Fruit fly (Drosophila melanogaster) whole organism, prepupa: ENCODE results near the gene CG11811.
A peak's percentile ranks its signal among the peaks of the same experiment; 100 is the strongest.

ENCODE experiments used
- CG10631 ChIP-seq: fragments of 200-800 bp; sonication (Bioruptor generic); optimal IDR thresholded peaks from 2 replicates; lab custom pipeline; 2016; ENCODE audit warnings: missing biosample characterization, missing genetic modification characterization
- CG10669 ChIP-seq: fragments of 200-800 bp; sonication (Bioruptor generic); optimal IDR thresholded peaks from 3 replicates; lab custom pipeline; 2018; ENCODE audit warnings: missing biosample characterization, mild to moderate bottlenecking, missing genetic modification characterization, moderate library complexity
- CG11294 ChIP-seq: fragments of 200-800 bp; sonication (Bioruptor generic); IDR thresholded peaks from 2 replicates; pipeline ENCODE4 v1.3.6; 2022; ENCODE audit warnings: missing biosample characterization, missing genetic modification characterization
- CG11762 ChIP-seq: fragments of 200-800 bp; sonication (Bioruptor generic); optimal IDR thresholded peaks from 3 replicates; lab custom pipeline; 2016; ENCODE audit warnings: missing biosample characterization, missing genetic modification characterization; ENCODE audit not compliant: insufficient read depth
- CG11902 ChIP-seq: fragments of 200-800 bp; sonication (Bioruptor generic); optimal IDR thresholded peaks from 3 replicates; lab custom pipeline; 2016; ENCODE audit warnings: missing biosample characterization, missing genetic modification characterization
- CG15336 ChIP-seq: fragments of 200-800 bp; sonication (Bioruptor generic); IDR thresholded peaks from 2 replicates; pipeline ENCODE4 v1.3.6; 2022; ENCODE audit warnings: missing biosample characterization, missing genetic modification characterization
- CG1621 ChIP-seq: fragments of 200-800 bp; sonication (Bioruptor generic); optimal IDR thresholded peaks from 3 replicates; lab custom pipeline; 2018; ENCODE audit warnings: missing biosample characterization, mild to moderate bottlenecking, missing genetic modification characterization
- CG16779 ChIP-seq: fragments of 200-800 bp; sonication (Bioruptor generic); optimal IDR thresholded peaks from 3 replicates; lab custom pipeline; 2017; ENCODE audit warnings: missing biosample characterization, mild to moderate bottlenecking, missing genetic modification characterization
- CG3032 ChIP-seq: fragments of 200-800 bp; optimal IDR thresholded peaks from 2 replicates; lab custom pipeline; 2019; ENCODE audit warnings: missing biosample characterization, mild to moderate bottlenecking, missing genetic modification characterization, moderate library complexity
- CG32006 ChIP-seq: fragments of 200-800 bp; sonication (Bioruptor generic); optimal IDR thresholded peaks from 3 replicates; lab custom pipeline; 2017; ENCODE audit warnings: missing biosample characterization, mild to moderate bottlenecking, missing genetic modification characterization
- CG3919 ChIP-seq: fragments of 200-800 bp; sonication (Bioruptor generic); optimal IDR thresholded peaks from 3 replicates; lab custom pipeline; 2016; ENCODE audit warnings: missing biosample characterization, missing genetic modification characterization
- CG4318 ChIP-seq: fragments of 200-800 bp; sonication (Bioruptor generic); optimal IDR thresholded peaks from 3 replicates; lab custom pipeline; 2017; ENCODE audit warnings: missing biosample characterization, mild to moderate bottlenecking, missing genetic modification characterization
- CG6163 ChIP-seq: fragments of 200-800 bp; sonication (Bioruptor generic); IDR thresholded peaks from 3 replicates; pipeline ENCODE4 v1.3.6; 2022; ENCODE audit warnings: missing biosample characterization, missing genetic modification characterization
- CG6808 ChIP-seq: fragments of 200-800 bp; sonication (Bioruptor generic); optimal IDR thresholded peaks from 3 replicates; lab custom pipeline; 2017; ENCODE audit warnings: missing biosample characterization, missing genetic modification characterization, mild to moderate bottlenecking, moderate library complexity, missing genetic modification reagents
- CG7368 ChIP-seq: fragments of 200-800 bp; sonication (Bioruptor generic); optimal IDR thresholded peaks from 3 replicates; lab custom pipeline; 2016; ENCODE audit warnings: missing biosample characterization, missing genetic modification characterization
- CG8119 ChIP-seq: fragments of 200-800 bp; sonication (Bioruptor generic); IDR thresholded peaks from 3 replicates; pipeline ENCODE4 v1.3.6; 2022; ENCODE audit warnings: missing biosample characterization, missing genetic modification characterization
- CG8319 ChIP-seq: fragments of 200-800 bp; sonication (Bioruptor generic); optimal IDR thresholded peaks from 3 replicates; lab custom pipeline; 2016; ENCODE audit warnings: missing biosample characterization, missing genetic modification characterization
- CG8632 ChIP-seq: fragments of 200-800 bp; sonication (Bioruptor generic); optimal IDR thresholded peaks from 3 replicates; lab custom pipeline; 2016; ENCODE audit warnings: missing biosample characterization, missing genetic modification characterization
- CG9139 ChIP-seq: fragments of 200-800 bp; sonication (Bioruptor generic); optimal IDR thresholded peaks from 3 replicates; lab custom pipeline; 2017; ENCODE audit warnings: missing biosample characterization, mild to moderate bottlenecking, missing genetic modification characterization
- Eip75B ChIP-seq: fragments of 200-800 bp; sonication (Bioruptor generic); optimal IDR thresholded peaks from 3 replicates; lab custom pipeline; 2016; ENCODE audit warnings: missing biosample characterization, missing genetic modification characterization
- Eip78C ChIP-seq: fragments of 200-800 bp; sonication (Bioruptor generic); peaks from one replicate; lab custom pipeline; 2016; ENCODE audit warnings: missing biosample characterization, missing genetic modification characterization
- Eip93F ChIP-seq: fragments of 200-800 bp; sonication (Bioruptor generic); optimal IDR thresholded peaks from 2 replicates; lab custom pipeline; 2016; ENCODE audit warnings: missing biosample characterization, mild to moderate bottlenecking, missing genetic modification characterization
- Ets21C ChIP-seq: fragments of 200-800 bp; sonication (Bioruptor generic); optimal IDR thresholded peaks from 3 replicates; lab custom pipeline; 2016; ENCODE audit warnings: missing biosample characterization, missing genetic modification characterization
- Ets96B ChIP-seq: fragments of 200-800 bp; optimal IDR thresholded peaks from 2 replicates; lab custom pipeline; 2019; ENCODE audit warnings: missing biosample characterization, mild to moderate bottlenecking, missing genetic modification characterization, moderate library complexity
- Gug ChIP-seq: fragments of 200-800 bp; sonication (Bioruptor generic); IDR thresholded peaks from 2 replicates; pipeline ENCODE4 v1.3.6; 2022; ENCODE audit warnings: missing biosample characterization, missing genetic modification characterization
- Hr38 ChIP-seq: sonication (Bioruptor generic); optimal IDR thresholded peaks from 2 replicates; lab custom pipeline; 2016; ENCODE audit warnings: missing biosample characterization, missing genetic modification characterization
- Hr4 ChIP-seq: fragments of 200-800 bp; sonication (Bioruptor generic); optimal IDR thresholded peaks from 3 replicates; lab custom pipeline; 2016; ENCODE audit warnings: missing biosample characterization, missing genetic modification characterization
- Lpt ChIP-seq: fragments of 200-800 bp; sonication (Bioruptor generic); optimal IDR thresholded peaks from 3 replicates; lab custom pipeline; 2016; ENCODE audit warnings: missing biosample characterization, missing genetic modification characterization
- Met ChIP-seq: fragments of 200-800 bp; sonication (Bioruptor generic); optimal IDR thresholded peaks from 3 replicates; lab custom pipeline; 2016; ENCODE audit warnings: missing biosample characterization, missing genetic modification characterization
- Smox ChIP-seq: fragments of 200-800 bp; sonication (Bioruptor generic); optimal IDR thresholded peaks from 3 replicates; lab custom pipeline; 2016; ENCODE audit warnings: missing biosample characterization, missing genetic modification characterization
- Sox102F ChIP-seq: fragments of 200-800 bp; sonication (Bioruptor generic); optimal IDR thresholded peaks from 2 replicates; lab custom pipeline; 2016; ENCODE audit warnings: missing biosample characterization, mild to moderate bottlenecking, missing genetic modification characterization
- Sox14 ChIP-seq: fragments of 200-800 bp; sonication (Bioruptor generic); optimal IDR thresholded peaks from 3 replicates; lab custom pipeline; 2016; ENCODE audit warnings: missing biosample characterization, missing genetic modification characterization
- Sox15 ChIP-seq: fragments of 200-800 bp; sonication (Bioruptor generic); optimal IDR thresholded peaks from 3 replicates; lab custom pipeline; 2016; ENCODE audit warnings: missing biosample characterization, missing genetic modification characterization
- acj6 ChIP-seq: fragments of 200-800 bp; sonication (Bioruptor generic); optimal IDR thresholded peaks from 3 replicates; lab custom pipeline; 2016; ENCODE audit warnings: missing biosample characterization, missing genetic modification characterization
- dac ChIP-seq: fragments of 200-800 bp; sonication (Bioruptor generic); optimal IDR thresholded peaks from 2 replicates; lab custom pipeline; 2017; ENCODE audit warnings: missing biosample characterization, mild to moderate bottlenecking, missing genetic modification characterization
- esn ChIP-seq: fragments of 200-800 bp; sonication (Bioruptor generic); optimal IDR thresholded peaks from 2 replicates; lab custom pipeline; 2016; ENCODE audit warnings: missing biosample characterization, mild to moderate bottlenecking, missing genetic modification characterization, moderate library complexity
- fd59A ChIP-seq: fragments of 200-800 bp; sonication (Bioruptor generic); optimal IDR thresholded peaks from 2 replicates; lab custom pipeline; 2017; ENCODE audit warnings: missing biosample characterization, mild to moderate bottlenecking, missing genetic modification characterization, missing genetic modification reagents
- fkh ChIP-seq: fragments of 200-800 bp; sonication (Bioruptor generic); optimal IDR thresholded peaks from 3 replicates; lab custom pipeline; 2017; ENCODE audit warnings: missing biosample characterization, mild to moderate bottlenecking, missing genetic modification characterization, moderate library complexity
- lz ChIP-seq: fragments of 200-800 bp; sonication (Bioruptor generic); optimal IDR thresholded peaks from 3 replicates; lab custom pipeline; 2016; ENCODE audit warnings: missing biosample characterization, missing genetic modification characterization
- salr ChIP-seq, 2 experiments: fragments of 200-800 bp; sonication (Bioruptor generic); optimal IDR thresholded peaks; 3 replicates each; lab custom pipeline; 2016 to 2018; ENCODE audit warnings: missing biosample characterization in 2 of 2, missing genetic modification characterization in 2 of 2, mild to moderate bottlenecking in 1 of 2
- spab ChIP-seq: fragments of 200-800 bp; sonication (Bioruptor generic); optimal IDR thresholded peaks from 2 replicates; lab custom pipeline; 2017; ENCODE audit warnings: missing biosample characterization, mild to moderate bottlenecking, missing genetic modification characterization, missing genetic modification reagents
- ss ChIP-seq, 2 experiments: fragments of 200-800 bp; sonication (Bioruptor generic); optimal IDR thresholded peaks; 2 replicates in 1 of 2; 3 replicates in 1 of 2; lab custom pipeline; 2017 to 2018; ENCODE audit warnings: mild to moderate bottlenecking in 2 of 2, missing biosample characterization in 2 of 2, missing genetic modification characterization in 2 of 2, moderate library complexity in 1 of 2
- svp ChIP-seq: fragments of 200-800 bp; sonication (Bioruptor generic); peaks from one replicate; lab custom pipeline; 2016; ENCODE audit warnings: missing biosample characterization, missing genetic modification characterization
- vri ChIP-seq: fragments of 200-800 bp; sonication (Bioruptor generic); optimal IDR thresholded peaks from 3 replicates; lab custom pipeline; 2016; ENCODE audit warnings: missing biosample characterization, mild to moderate bottlenecking, missing genetic modification characterization

The CG11811 gene

DNA sequence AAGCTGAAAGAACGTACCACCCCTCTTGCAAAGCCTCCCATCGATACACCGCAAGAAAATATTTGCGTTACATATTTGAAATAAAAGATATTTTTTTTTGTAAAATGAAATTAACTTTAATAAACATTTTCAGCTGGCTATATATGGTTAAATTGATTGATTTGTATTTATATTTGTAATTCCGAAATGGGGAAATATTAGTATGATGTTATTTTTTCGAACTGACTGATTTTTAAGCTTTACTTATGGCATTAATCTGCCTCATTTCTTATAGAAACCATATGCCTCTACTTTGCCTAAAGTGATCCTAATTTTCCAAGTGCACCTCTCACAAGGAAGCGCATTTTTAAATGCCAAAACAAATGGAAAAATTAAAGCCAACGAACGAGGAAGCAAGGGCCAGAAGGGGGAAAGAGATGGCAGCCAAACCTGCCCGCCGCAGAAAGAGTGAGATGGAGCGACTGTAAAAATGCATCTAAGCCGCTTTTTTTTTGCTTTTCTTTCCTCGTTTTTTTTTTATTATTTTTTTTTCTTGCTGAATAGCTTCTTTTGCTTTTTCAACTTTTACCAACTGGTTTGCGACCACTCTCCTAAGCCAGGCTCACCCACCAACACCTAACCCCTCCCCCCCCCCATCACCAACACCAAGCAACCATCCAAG lies 22.8 kb downstream of the CG11811 start (continued):
- TF ChIP-seq Met (GFP tag; lab: Kevin White, UChicago) (peak; percentile 89), CG4318 (GFP tag; lab: Kevin White, UChicago) (peak; percentile 81), spab (GFP tag; lab: Kevin White, UChicago) (peak; percentile 31), CG15336 (peak; percentile 83), Ets96B (tag; lab: Kevin White, UChicago) (peak; percentile 34), CG11294 (GFP tag; lab: Robert Waterston, UW) (peak; percentile 23; the same call in 1 of the 2 replicates), salr (GFP tag; optimal IDR thresholded peaks at IDR 0.05; lab: Kevin White, UChicago) (peak in 1 of 2 experiments; percentile 90), Sox15 (GFP tag; lab: Kevin White, UChicago) (peak; percentile 31), esn (GFP tag; lab: Kevin White, UChicago) (peak; percentile 91), Ets21C (GFP tag; lab: Kevin White, UChicago) (peak; percentile 66), Smox (GFP tag; lab: Kevin White, UChicago) (peak; percentile 87), fd59A (GFP tag; lab: Kevin White, UChicago) (peak; percentile 15), Hr38 (no peak), Lpt (GFP tag; lab: Kevin White, UChicago) (peak; percentile 89), CG6808 (GFP tag; lab: Kevin White, UChicago) (peak; percentile 46), fkh (GFP tag; lab: Kevin White, UChicago) (no peak), vri (GFP tag; lab: Kevin White, UChicago) (peak; percentile 76), dac (GFP tag; lab: Kevin White, UChicago) (peak; percentile 30)

- peak; percentile 12; the same call in 1 of the 3 replicates for TF ChIP-seq CG6163 (GFP tag; lab: Robert Waterston, UW)
- peak; percentile 32 for TF ChIP-seq svp (GFP tag; lab: Kevin White, UChicago)
- TF ChIP-seq CG11294 (GFP tag; lab: Robert Waterston, UW) = no peak
Measured at dm6 chr3L:10715748-10716147, 24.9 kb downstream of the CG11811 start.

DNA sequence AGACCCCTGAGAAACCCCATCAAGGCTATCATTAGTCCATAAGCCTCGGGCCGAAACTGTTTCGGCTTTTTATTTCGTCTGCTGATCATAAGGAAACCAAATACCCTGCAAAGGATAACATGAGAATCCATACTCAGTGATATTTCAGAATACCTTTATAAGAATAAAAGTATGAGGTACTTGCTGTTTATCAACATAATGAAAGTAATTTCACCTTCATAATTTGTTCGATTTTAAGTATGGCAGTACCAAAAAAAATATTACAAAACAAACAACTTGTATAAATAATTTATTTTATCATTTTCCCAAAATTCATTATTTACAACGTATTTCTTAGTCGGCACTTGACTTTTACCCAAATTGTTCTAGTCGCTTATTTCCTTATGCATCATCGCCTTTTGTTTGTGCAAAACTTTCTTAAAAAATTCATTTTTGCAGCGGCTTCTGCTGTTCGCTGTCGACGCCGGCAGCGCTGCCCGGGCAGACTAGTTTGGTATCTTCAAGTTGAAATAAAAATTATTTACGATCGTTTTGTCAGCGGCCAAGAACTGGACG lies 25.6 kb downstream of the CG11811 start:
- TF ChIP-seq CG6163 (GFP tag; lab: Robert Waterston, UW) = no peak
- TF ChIP-seq vri (GFP tag; lab: Kevin White, UChicago) = no peak
- TF ChIP-seq Sox102F = peak; percentile 17
- no peak for TF ChIP-seq Gug
- TF ChIP-seq acj6 (GFP tag; lab: Kevin White, UChicago) = peak; percentile 6
- TF ChIP-seq Eip75B (GFP tag; lab: Kevin White, UChicago) = peak; percentile 3
- TF ChIP-seq CG8632 = no peak
- no peak for TF ChIP-seq CG8319
- TF ChIP-seq CG11294 (GFP tag; lab: Robert Waterston, UW) = no peak
- peak; percentile 87 for TF ChIP-seq Eip78C
- TF ChIP-seq CG32006 (GFP tag; lab: Kevin White, UChicago) = peak; percentile 43
- no peak for TF ChIP-seq Lpt (GFP tag; lab: Kevin White, UChicago)
- peak; percentile 40 for TF ChIP-seq esn (GFP tag; lab: Kevin White, UChicago)
- no peak for TF ChIP-seq CG7368
- TF ChIP-seq fd59A (GFP tag; lab: Kevin White, UChicago) = no peak
- peak; percentile 42 for TF ChIP-seq CG10631 (GFP tag; lab: Kevin White, UChicago)
- no peak for TF ChIP-seq CG1621 (tag; lab: Kevin White, UChicago)
- TF ChIP-seq Hr38 = no peak
- TF ChIP-seq lz (GFP tag; lab: Kevin White, UChicago) = no peak
- no peak for TF ChIP-seq CG11762 (GFP tag; lab: Kevin White, UChicago)
- TF ChIP-seq ss (GFP tag; optimal IDR thresholded peaks at IDR 0.05; lab: Kevin White, UChicago) = no peak
- no peak for TF ChIP-seq CG4318 (GFP tag; lab: Kevin White, UChicago)
- TF ChIP-seq CG10669 = peak; percentile 30
- no peak for TF ChIP-seq Eip93F (GFP tag; lab: Kevin White, UChicago)
- peak; percentile 4 for TF ChIP-seq CG3919 (GFP tag; lab: Kevin White, UChicago)
- no peak for TF ChIP-seq Ets21C (GFP tag; lab: Kevin White, UChicago)
- TF ChIP-seq Met (GFP tag; lab: Kevin White, UChicago) = peak; percentile 47
- TF ChIP-seq CG16779 = no peak
- TF ChIP-seq Hr4 = no peak
- peak; percentile 40 for TF ChIP-seq spab (GFP tag; lab: Kevin White, UChicago)
- no peak for TF ChIP-seq CG11902 (GFP tag; lab: Kevin White, UChicago)
- TF ChIP-seq CG3032 (tag; lab: Kevin White, UChicago) = peak; percentile 36
- peak; percentile 46 for TF ChIP-seq Sox14
- TF ChIP-seq fkh (GFP tag; lab: Kevin White, UChicago) = no peak
- TF ChIP-seq CG8119 (GFP tag; lab: Robert Waterston, UW) = no peak
- no peak for TF ChIP-seq CG9139
